Worm (Caenorhabditis elegans): Measurements from ENCODE around the gene ulp-1.

The ulp-1 gene

ce11 chrIII:5173622-5174021, 4.0 kb upstream of the ulp-1 start, which contains the start of gene cid-1:
cid-1 (plus strand) TSS chrIII:5173922.
- TF ChIP-seq ceh-43 (GFP tag; optimal IDR thresholded peaks at IDR 0.05) (no peak), elt-1 (tag; optimal IDR thresholded peaks at IDR 0.05; ENCODE audit: borderline replicate concordance, insufficient read depth) (no peak), unc-62 (GFP tag; optimal IDR thresholded peaks at IDR 0.05) (no peak), ceh-39 (tag; optimal IDR thresholded peaks at IDR 0.05) (no peak), ztf-11 (tag; optimal IDR thresholded peaks at IDR 0.05) (no peak), cnd-1 (tag; optimal IDR thresholded peaks at IDR 0.05) (no peak), elt-3 (tag; optimal IDR thresholded peaks at IDR 0.05) (no peak)

- no peak for TF ChIP-seq tbx-8 (GFP tag; optimal IDR thresholded peaks at IDR 0.05)
- no peak for TF ChIP-seq flh-1 (GFP tag; optimal IDR thresholded peaks at IDR 0.05)
- no peak for TF ChIP-seq drap-1 (GFP tag; optimal IDR thresholded peaks at IDR 0.05)
- TF ChIP-seq cnd-1 (tag; optimal IDR thresholded peaks at IDR 0.05): no peak
- TF ChIP-seq blmp-1 (tag; optimal IDR thresholded peaks at IDR 0.05): no peak
- no peak for TF ChIP-seq nhr-76 (tag; optimal IDR thresholded peaks at IDR 0.05)
- no peak for TF ChIP-seq ceh-39 (tag; optimal IDR thresholded peaks at IDR 0.05)
- TF ChIP-seq sptf-1 (tag; optimal IDR thresholded peaks at IDR 0.05): no peak
- no peak for TF ChIP-seq elt-3 (tag; optimal IDR thresholded peaks at IDR 0.05)
- TF ChIP-seq mab-5 (tag; optimal IDR thresholded peaks at IDR 0.05): no peak
- no peak for TF ChIP-seq ces-1 (GFP tag; optimal IDR thresholded peaks at IDR 0.05)
- no peak for TF ChIP-seq unc-62 (GFP tag; optimal IDR thresholded peaks at IDR 0.05)
- no peak for TF ChIP-seq snpc-4 (tag; optimal IDR thresholded peaks at IDR 0.05)
- no peak for TF ChIP-seq lsy-2 (tag; optimal IDR thresholded peaks at IDR 0.05)
- no peak for TF ChIP-seq sem-2 (GFP tag; optimal IDR thresholded peaks at IDR 0.05)
- no peak for TF ChIP-seq lin-32 (GFP tag; optimal IDR thresholded peaks at IDR 0.05)
Measured at ce11 chrIII:5173139-5173538, 3.5 kb upstream of the ulp-1 start, which contains the start of gene emb-1. emb-1 (plus strand) TSS chrIII:5173439.

DNA sequence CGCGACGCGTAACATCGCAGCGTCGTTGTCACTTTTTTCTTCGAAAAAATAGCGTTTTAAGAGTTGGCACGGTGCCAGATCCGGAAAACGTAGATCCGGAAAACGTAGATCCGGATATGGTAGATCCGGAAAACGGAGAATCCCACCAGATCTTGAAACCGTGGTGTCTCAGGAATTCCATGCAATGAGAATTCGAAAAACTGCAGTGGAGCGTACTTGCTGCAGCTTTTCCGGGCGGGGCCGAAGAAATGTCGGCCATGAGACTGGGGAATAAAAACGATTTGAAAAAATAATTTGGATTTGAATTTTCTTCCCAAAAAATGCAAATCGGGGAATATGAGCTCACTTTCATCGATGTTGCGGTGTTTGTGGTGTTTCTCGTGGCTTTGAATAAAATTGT, 2.9 kb upstream of the ulp-1 start, which contains the start of gene K10D2.5:
TSS of gene K10D2.5 (plus strand) at position 251 of the 400 bp plus-strand sequence.
- peak; percentile 90 for TF ChIP-seq lin-13 (tag; optimal IDR thresholded peaks at IDR 0.05)
- peak; percentile 40 for TF ChIP-seq hlh-1 (tag; optimal IDR thresholded peaks at IDR 0.05)
- TF ChIP-seq lsy-2 (tag; optimal IDR thresholded peaks at IDR 0.05): peak; percentile 83
- TF ChIP-seq unc-120 (tag; optimal IDR thresholded peaks at IDR 0.05; ENCODE audit: poor library complexity, severe bottlenecking): peak; percentile 32
- TF ChIP-seq unc-62 (GFP tag; optimal IDR thresholded peaks at IDR 0.05): peak; percentile 26
- TF ChIP-seq lin-32 (GFP tag; optimal IDR thresholded peaks at IDR 0.05): peak; percentile 77
- no peak for TF ChIP-seq bed-3 (GFP tag; optimal IDR thresholded peaks at IDR 0.05)
- TF ChIP-seq nhr-28 (tag; optimal IDR thresholded peaks at IDR 0.05): no peak
- TF ChIP-seq cnd-1 (tag; optimal IDR thresholded peaks at IDR 0.05): peak; percentile 77
- TF ChIP-seq sptf-1 (tag; optimal IDR thresholded peaks at IDR 0.05): peak; percentile 84
- TF ChIP-seq ceh-83 (GFP tag; optimal IDR thresholded peaks at IDR 0.05): peak; percentile 58
- TF ChIP-seq mls-2 (tag; optimal IDR thresholded peaks at IDR 0.05): peak; percentile 33
- TF ChIP-seq snpc-4 (tag; optimal IDR thresholded peaks at IDR 0.05): no peak
- TF ChIP-seq nhr-237 (tag; optimal IDR thresholded peaks at IDR 0.05): peak; percentile 67
- no peak for TF ChIP-seq nhr-76 (tag; optimal IDR thresholded peaks at IDR 0.05)
- TF ChIP-seq pha-4 (tag; optimal IDR thresholded peaks at IDR 0.05): peak; percentile 53
- TF ChIP-seq zip-8 (tag; optimal IDR thresholded peaks at IDR 0.05): no peak
- TF ChIP-seq sem-2 (GFP tag; optimal IDR thresholded peaks at IDR 0.05): peak; percentile 29
- peak; percentile 35 for TF ChIP-seq ztf-11 (tag; optimal IDR thresholded peaks at IDR 0.05)
- TF ChIP-seq ceh-39 (tag; optimal IDR thresholded peaks at IDR 0.05): peak; percentile 70
- TF ChIP-seq ces-1 (GFP tag; optimal IDR thresholded peaks at IDR 0.05): no peak
- TF ChIP-seq ceh-43 (GFP tag; optimal IDR thresholded peaks at IDR 0.05): no peak
- no peak for TF ChIP-seq mab-5 (tag; optimal IDR thresholded peaks at IDR 0.05)
- peak; percentile 84 for TF ChIP-seq M03D4.4 (tag; optimal IDR thresholded peaks at IDR 0.05)
- no peak for TF ChIP-seq blmp-1 (tag; optimal IDR thresholded peaks at IDR 0.05)
- TF ChIP-seq ham-2 (GFP tag; optimal IDR thresholded peaks at IDR 0.05): peak; percentile 53
- TF ChIP-seq tbx-8 (GFP tag; optimal IDR thresholded peaks at IDR 0.05): peak; percentile 58
- peak; percentile 90 for TF ChIP-seq mep-1 (tag; optimal IDR thresholded peaks at IDR 0.05)
- TF ChIP-seq drap-1 (GFP tag; optimal IDR thresholded peaks at IDR 0.05): peak; percentile 54

- TF ChIP-seq snpc-4 (tag; optimal IDR thresholded peaks at IDR 0.05) (no peak), cnd-1 (tag; optimal IDR thresholded peaks at IDR 0.05) (no peak), blmp-1 (tag; optimal IDR thresholded peaks at IDR 0.05) (no peak), drap-1 (GFP tag; optimal IDR thresholded peaks at IDR 0.05) (no peak), ceh-39 (tag; optimal IDR thresholded peaks at IDR 0.05) (no peak), sem-2 (GFP tag; optimal IDR thresholded peaks at IDR 0.05) (no peak), nhr-12 (tag; optimal IDR thresholded peaks at IDR 0.05) (no peak), elt-1 (tag; optimal IDR thresholded peaks at IDR 0.05; ENCODE audit: borderline replicate concordance, insufficient read depth) (no peak), unc-39 (tag; optimal IDR thresholded peaks at IDR 0.05) (no peak), ceh-43 (GFP tag; optimal IDR thresholded peaks at IDR 0.05) (no peak), M03D4.4 (tag; optimal IDR thresholded peaks at IDR 0.05) (no peak), lin-13 (tag; optimal IDR thresholded peaks at IDR 0.05) (no peak), flh-1 (GFP tag; optimal IDR thresholded peaks at IDR 0.05) (no peak), mep-1 (tag; optimal IDR thresholded peaks at IDR 0.05) (no peak)
Measured at ce11 chrIII:5171945-5172344, 2.3 kb upstream of the ulp-1 start, which contains the start of gene prp-19. prp-19 (minus strand) TSS chrIII:5172045.

Data from whole organism, mixed stage, embryonic.